Worm (Caenorhabditis elegans): ENCODE results near the gene mab-5.

mab-5 gene

ce11 chrIII:7758562-7758961, 24.7 kb downstream of the mab-5 start, which contains the start of gene pcp-1 (continued):
- TF ChIP-seq madf-9 (GFP tag; conservative IDR thresholded peaks at IDR 0.05) (no peak), arid-1 (GFP tag; conservative IDR thresholded peaks at IDR 0.05) (no peak), ceh-44 (GFP tag; IDR thresholded peaks at IDR 0.05) (no peak), Y5F2A.4 (GFP tag; optimal IDR thresholded peaks at IDR 0.05) (no peak), sdz-12 (GFP tag; optimal IDR thresholded peaks at IDR 0.05) (no peak), daf-16 (GFP tag; optimal IDR thresholded peaks at IDR 0.05) (peak in 1 of 2 experiments; percentile 74), daf-16 (tag; optimal IDR thresholded peaks at IDR 0.05) (peak; percentile 97), unc-62 (GFP tag; optimal IDR thresholded peaks at IDR 0.05 in 1 of 2) (no peak), unc-62 (tag; optimal IDR thresholded peaks at IDR 0.05) (no peak), mdt-29 (GFP tag; IDR thresholded peaks at IDR 0.05) (no peak), nhr-237 (tag; optimal IDR thresholded peaks at IDR 0.05) (no peak), daf-19 (GFP tag; conservative IDR thresholded peaks at IDR 0.05) (no peak), daf-8 (GFP tag; IDR thresholded peaks at IDR 0.05) (no peak), zfp-2 (tag; optimal IDR thresholded peaks at IDR 0.05) (no peak), lsy-2 (tag; optimal IDR thresholded peaks at IDR 0.05) (no peak), nhr-77 (tag; optimal IDR thresholded peaks at IDR 0.05) (peak; percentile 65), hmg-1.1 (GFP tag; IDR thresholded peaks at IDR 0.05) (no peak), fkh-10 (GFP tag; optimal IDR thresholded peaks at IDR 0.05) (no peak), nhr-28 (tag; optimal IDR thresholded peaks at IDR 0.05) (peak; percentile 80), rbr-2 (tag; optimal IDR thresholded peaks at IDR 0.05) (no peak), F26F4.8 (GFP tag; conservative IDR thresholded peaks at IDR 0.05) (no peak), ztf-11 (tag; optimal IDR thresholded peaks at IDR 0.05) (no peak), aha-1 (tag) (no peak), lin-15B (tag; optimal IDR thresholded peaks at IDR 0.05) (no peak), ceh-20 (GFP tag; IDR thresholded peaks at IDR 0.05) (peak; percentile 61; the same call in 1 of the 2 replicates), ces-1 (GFP tag; optimal IDR thresholded peaks at IDR 0.05) (no peak), tra-1 (GFP tag; IDR thresholded peaks at IDR 0.05) (peak; percentile 85), jun-1 (tag; optimal IDR thresholded peaks at IDR 0.05) (no peak), lir-3 (tag; optimal IDR thresholded peaks at IDR 0.05) (no peak), ctbp-1 (GFP tag; IDR thresholded peaks at IDR 0.05) (no peak), lin-13 (GFP tag; optimal IDR thresholded peaks at IDR 0.05) (no peak), ztf-7 (tag; optimal IDR thresholded peaks at IDR 0.05) (no peak), attf-4 (tag; optimal IDR thresholded peaks at IDR 0.05) (no peak), zip-11 (GFP tag; IDR thresholded peaks at IDR 0.05) (no peak)

- TF ChIP-seq nhr-28 (tag; optimal IDR thresholded peaks at IDR 0.05), result no peak
- TF ChIP-seq nhr-11 (tag; optimal IDR thresholded peaks at IDR 0.05), result no peak
- TF ChIP-seq daf-8 (GFP tag; IDR thresholded peaks at IDR 0.05), result no peak
- no peak for TF ChIP-seq D1046.2 (GFP tag; IDR thresholded peaks at IDR 0.05)
- no peak for TF ChIP-seq attf-4 (tag; optimal IDR thresholded peaks at IDR 0.05)
- no peak for TF ChIP-seq ceh-62 (tag; optimal IDR thresholded peaks at IDR 0.05)
- TF ChIP-seq zip-11 (GFP tag; IDR thresholded peaks at IDR 0.05), result no peak
- no peak for TF ChIP-seq dve-1 (tag; optimal IDR thresholded peaks at IDR 0.05; ENCODE audit: insufficient read depth)
- no peak for TF ChIP-seq egl-43 (GFP tag; IDR thresholded peaks at IDR 0.05)
- TF ChIP-seq aha-1 (tag), result no peak
- TF ChIP-seq nhr-48 (tag; optimal IDR thresholded peaks at IDR 0.05), result no peak
- TF ChIP-seq mxl-3 (GFP tag; optimal IDR thresholded peaks at IDR 0.05), result no peak
- TF ChIP-seq lin-1 (GFP tag; IDR thresholded peaks at IDR 0.05), result no peak
- TF ChIP-seq ztf-7 (tag; optimal IDR thresholded peaks at IDR 0.05), result no peak
- TF ChIP-seq nhr-102 (tag; optimal IDR thresholded peaks at IDR 0.05), result no peak
- no peak for TF ChIP-seq nhr-25 (tag; optimal IDR thresholded peaks at IDR 0.05; ENCODE audit: borderline replicate concordance, insufficient read depth)
- TF ChIP-seq ctbp-1 (GFP tag; IDR thresholded peaks at IDR 0.05), result no peak
- no peak for TF ChIP-seq nhr-76 (tag; optimal IDR thresholded peaks at IDR 0.05)
These were observed 28.9 kb downstream of the mab-5 start, which contains the start of gene cdh-3 for ce11 chrIII:7754348-7754747. TSS of gene cdh-3 (minus strand) at chrIII:7754448.
